Worm (Caenorhabditis elegans): ENCODE data around the gene F07H5.10.

The F07H5.10 gene

ce11 chrII:8785875-8786274 lies 22.5 kb downstream of the F07H5.10 start (continued):
- TF ChIP-seq hlh-4 (tag; optimal IDR thresholded peaks at IDR 0.05) (no peak), lir-3 (tag; optimal IDR thresholded peaks at IDR 0.05; ENCODE audit: poor library complexity) (no peak), efl-1 (optimal IDR thresholded peaks at IDR 0.05) (no peak), efl-1 (GFP tag; optimal IDR thresholded peaks at IDR 0.05 in 1 of 2) (no peak), hlh-17 (GFP tag; optimal IDR thresholded peaks at IDR 0.05; ENCODE audit: borderline replicate concordance) (no peak), fkh-8 (tag; optimal IDR thresholded peaks at IDR 0.05) (peak; percentile 15), mab-9 (GFP tag; IDR thresholded peaks at IDR 0.05) (no peak), xbp-1 (tag; optimal IDR thresholded peaks at IDR 0.05) (no peak), lin-15B (tag; optimal IDR thresholded peaks at IDR 0.05) (no peak), jun-1 (tag; optimal IDR thresholded peaks at IDR 0.05) (no peak), tlp-1 (tag; optimal IDR thresholded peaks at IDR 0.05) (no peak), unc-30 (tag; optimal IDR thresholded peaks at IDR 0.05) (no peak), F16B12.6 (tag; optimal IDR thresholded peaks at IDR 0.05) (no peak), lin-35 (GFP tag; optimal IDR thresholded peaks at IDR 0.05) (no peak), efl-3 (GFP tag; optimal IDR thresholded peaks at IDR 0.05) (no peak), C34B4.2 (tag; optimal IDR thresholded peaks at IDR 0.05) (no peak), nhr-19 (GFP tag; conservative IDR thresholded peaks at IDR 0.05) (no peak), fkh-10 (GFP tag; optimal IDR thresholded peaks at IDR 0.05) (no peak), ztf-11 (tag; optimal IDR thresholded peaks at IDR 0.05) (no peak), nhr-77 (tag; optimal IDR thresholded peaks at IDR 0.05) (no peak), aly-2 (tag; optimal IDR thresholded peaks at IDR 0.05) (no peak), blmp-1 (tag; optimal IDR thresholded peaks at IDR 0.05) (no peak), vab-15 (tag; optimal IDR thresholded peaks at IDR 0.05) (no peak), ztf-4 (tag; optimal IDR thresholded peaks at IDR 0.05) (no peak), nhr-20 (tag; optimal IDR thresholded peaks at IDR 0.05) (no peak), skn-1 (tag; optimal IDR thresholded peaks at IDR 0.05) (no peak), lsy-2 (tag; optimal IDR thresholded peaks at IDR 0.05) (peak in 1 of 2 experiments; percentile 13), nhr-237 (tag; optimal IDR thresholded peaks at IDR 0.05) (no peak), elt-3 (tag; optimal IDR thresholded peaks at IDR 0.05) (no peak), snu-23 (GFP tag; optimal IDR thresholded peaks at IDR 0.05) (peak; percentile 3)

- TF ChIP-seq lin-35 (GFP tag; optimal IDR thresholded peaks at IDR 0.05) (peak in 1 of 2 experiments; percentile 26), nhr-71 (tag; optimal IDR thresholded peaks at IDR 0.05) (peak; percentile 52), lsy-2 (tag; optimal IDR thresholded peaks at IDR 0.05) (peak; percentile 9 to 54), mab-9 (GFP tag; IDR thresholded peaks at IDR 0.05) (no peak), mdl-1 (tag; optimal IDR thresholded peaks at IDR 0.05) (no peak), fkh-4 (tag; optimal IDR thresholded peaks at IDR 0.05; ENCODE audit: borderline replicate concordance) (peak; percentile 78), F16B12.6 (tag; optimal IDR thresholded peaks at IDR 0.05) (peak; percentile 5), efl-1 (optimal IDR thresholded peaks at IDR 0.05) (peak; percentile 28 to 57), efl-1 (GFP tag; optimal IDR thresholded peaks at IDR 0.05 in 1 of 2) (no peak), xbp-1 (tag; optimal IDR thresholded peaks at IDR 0.05) (peak; percentile 3), dpl-1 (GFP tag; optimal IDR thresholded peaks at IDR 0.05) (peak in 1 of 3 experiments; percentile 26), ama-1 (optimal IDR thresholded peaks at IDR 0.05) (peak; percentile 79), jun-1 (tag; optimal IDR thresholded peaks at IDR 0.05) (peak; percentile 30), dsc-1 (tag; optimal IDR thresholded peaks at IDR 0.05) (peak; percentile 97), rnt-1 (tag; optimal IDR thresholded peaks at IDR 0.05) (peak; percentile 12), snu-23 (GFP tag; optimal IDR thresholded peaks at IDR 0.05) (peak; percentile 52), zag-1 (tag; optimal IDR thresholded peaks at IDR 0.05) (peak; percentile 37), swsn-7 (tag; optimal IDR thresholded peaks at IDR 0.05) (peak; percentile 7), ceh-8 (GFP tag; optimal IDR thresholded peaks at IDR 0.05) (peak; percentile 10), pax-3 (tag; optimal IDR thresholded peaks at IDR 0.05) (no peak), unc-86 (tag; optimal IDR thresholded peaks at IDR 0.05) (peak; percentile 30), blmp-1 (tag; optimal IDR thresholded peaks at IDR 0.05) (no peak), skn-1 (tag; optimal IDR thresholded peaks at IDR 0.05) (peak; percentile 8), nhr-90 (tag; optimal IDR thresholded peaks at IDR 0.05; ENCODE audit: poor library complexity) (peak; percentile 19), lin-14 (GFP tag; optimal IDR thresholded peaks at IDR 0.05) (peak; percentile 62), mef-2 (tag; optimal IDR thresholded peaks at IDR 0.05) (no peak), ceh-82 (tag; optimal IDR thresholded peaks at IDR 0.05) (peak in 1 of 3 experiments; percentile 41), elt-2 (tag; optimal IDR thresholded peaks at IDR 0.05) (no peak), efl-3 (GFP tag; optimal IDR thresholded peaks at IDR 0.05) (no peak), nhr-47 (tag; optimal IDR thresholded peaks at IDR 0.05) (peak; percentile 27), fkh-8 (tag; optimal IDR thresholded peaks at IDR 0.05) (peak; percentile 32), mep-1 (tag; optimal IDR thresholded peaks at IDR 0.05) (peak; percentile 25)
Observed at ce11 chrII:8784235-8784928, 24.0 kb downstream of the F07H5.10 start.
